Worm (Caenorhabditis elegans) whole organism, mixed stage, embryonic: ENCODE results near the gene T14B1.1.

ENCODE experiments used
- M03D4.4 ChIP-seq: sonication (generic microtip); optimal IDR thresholded peaks from 2 replicates; lab custom pipeline; 2017; ENCODE audit warnings: mild to moderate bottlenecking, missing genetic modification characterization, missing compliant biosample characterization
- bed-3 ChIP-seq: fragments of 200-800 bp; sonication (Bioruptor generic); optimal IDR thresholded peaks from 3 replicates; lab custom pipeline; 2018; ENCODE audit warnings: mild to moderate bottlenecking, missing genetic modification characterization, moderate library complexity, missing compliant biosample characterization
- blmp-1 ChIP-seq: fragments of 150-350 bp; optimal IDR thresholded peaks from 2 replicates; lab custom pipeline; 2014; ENCODE audit warnings: missing biosample characterization, missing genetic modification characterization
- ceh-43 ChIP-seq: fragments of 200-800 bp; sonication (Bioruptor generic); optimal IDR thresholded peaks from 2 replicates; lab custom pipeline; 2018; ENCODE audit warnings: mild to moderate bottlenecking, missing genetic modification characterization, moderate library complexity, missing compliant biosample characterization
- ceh-83 ChIP-seq: fragments of 200-800 bp; sonication (Bioruptor generic); optimal IDR thresholded peaks from 2 replicates; lab custom pipeline; 2018; ENCODE audit warnings: mild to moderate bottlenecking, missing genetic modification characterization, missing compliant biosample characterization
- ces-1 ChIP-seq: fragments of 150-350 bp; optimal IDR thresholded peaks from 2 replicates; lab custom pipeline; 2014; ENCODE audit warnings: missing biosample characterization, missing genetic modification reagents, missing genetic modification characterization
- cnd-1 ChIP-seq: fragments of 200-800 bp; sonication (Bioruptor generic); optimal IDR thresholded peaks from 2 replicates; lab custom pipeline; 2018; ENCODE audit warnings: mild to moderate bottlenecking, missing genetic modification characterization, missing compliant biosample characterization
- elt-1 ChIP-seq: sonication (generic microtip); optimal IDR thresholded peaks from 2 replicates; lab custom pipeline; 2017; ENCODE audit warnings: missing genetic modification characterization, mild to moderate bottlenecking, missing compliant biosample characterization, antibody characterized with exemption, moderate library complexity, borderline replicate concordance; ENCODE audit not compliant: insufficient read depth
- flh-1 ChIP-seq: fragments of 200-800 bp; sonication (Bioruptor generic); optimal IDR thresholded peaks from 2 replicates; lab custom pipeline; 2018; ENCODE audit warnings: mild to moderate bottlenecking, missing genetic modification characterization, moderate library complexity, missing compliant biosample characterization
- ham-2 ChIP-seq: fragments of 200-800 bp; sonication (Bioruptor generic); optimal IDR thresholded peaks from 2 replicates; lab custom pipeline; 2018; ENCODE audit warnings: mild to moderate bottlenecking, missing genetic modification characterization, missing compliant biosample characterization
- hlh-1 ChIP-seq: fragments of 150-350 bp; optimal IDR thresholded peaks from 2 replicates; lab custom pipeline; 2014; ENCODE audit warnings: missing biosample characterization, missing genetic modification reagents, missing genetic modification characterization
- lin-13 ChIP-seq: fragments of 150-350 bp; optimal IDR thresholded peaks from 2 replicates; lab custom pipeline; 2014; ENCODE audit warnings: missing biosample characterization, missing genetic modification characterization
- lin-32 ChIP-seq: fragments of 200-800 bp; sonication (Bioruptor generic); optimal IDR thresholded peaks from 2 replicates; lab custom pipeline; 2018; ENCODE audit warnings: mild to moderate bottlenecking, missing genetic modification characterization, missing compliant biosample characterization
- lsy-2 ChIP-seq: fragments of 150-350 bp; optimal IDR thresholded peaks from 2 replicates; lab custom pipeline; 2014; ENCODE audit warnings: missing biosample characterization, missing genetic modification characterization
- mab-5 ChIP-seq: fragments of 150-350 bp; optimal IDR thresholded peaks from 2 replicates; lab custom pipeline; 2014; ENCODE audit warnings: missing biosample characterization, missing genetic modification characterization
- mep-1 ChIP-seq: fragments of 150-350 bp; optimal IDR thresholded peaks from 2 replicates; lab custom pipeline; 2017; ENCODE audit warnings: missing biosample characterization, missing genetic modification reagents, missing genetic modification characterization, inconsistent platforms
- mls-2 ChIP-seq: sonication (generic microtip); optimal IDR thresholded peaks from 2 replicates; lab custom pipeline; 2016; ENCODE audit warnings: mild to moderate bottlenecking, missing genetic modification characterization, moderate library complexity, missing compliant biosample characterization
- nhr-12 ChIP-seq: fragments of 150-350 bp; optimal IDR thresholded peaks from 2 replicates; lab custom pipeline; 2014; ENCODE audit warnings: missing biosample characterization, missing genetic modification characterization
- nhr-2 ChIP-seq: fragments of 150-350 bp; optimal IDR thresholded peaks from 2 replicates; lab custom pipeline; 2014; ENCODE audit warnings: missing biosample characterization, missing genetic modification characterization
- nhr-237 ChIP-seq: fragments of 150-350 bp; optimal IDR thresholded peaks from 2 replicates; lab custom pipeline; 2014; ENCODE audit warnings: missing biosample characterization, missing genetic modification characterization
- nhr-28 ChIP-seq: fragments of 150-350 bp; optimal IDR thresholded peaks from 2 replicates; lab custom pipeline; 2014; ENCODE audit warnings: missing biosample characterization, missing genetic modification characterization
- nhr-76 ChIP-seq: sonication (generic microtip); optimal IDR thresholded peaks from 2 replicates; lab custom pipeline; 2017; ENCODE audit warnings: missing biosample characterization, missing genetic modification characterization
- pha-4 ChIP-seq: fragments of 150-350 bp; optimal IDR thresholded peaks from 2 replicates; lab custom pipeline; 2018; ENCODE audit warnings: missing biosample characterization, missing genetic modification reagents, missing genetic modification characterization
- sem-2 ChIP-seq: fragments of 200-800 bp; sonication (Bioruptor generic); optimal IDR thresholded peaks from 2 replicates; lab custom pipeline; 2018; ENCODE audit warnings: mild to moderate bottlenecking, missing genetic modification characterization, missing compliant biosample characterization
- snpc-4 ChIP-seq: fragments of 150-350 bp; optimal IDR thresholded peaks from 2 replicates; lab custom pipeline; 2014; ENCODE audit warnings: missing biosample characterization, missing genetic modification characterization
- sptf-1 ChIP-seq: sonication (generic microtip); optimal IDR thresholded peaks from 2 replicates; lab custom pipeline; 2017; ENCODE audit warnings: mild to moderate bottlenecking, missing genetic modification characterization, moderate library complexity, missing compliant biosample characterization
- unc-120 ChIP-seq: sonication (generic microtip); optimal IDR thresholded peaks from 2 replicates; lab custom pipeline; 2017; ENCODE audit warnings: missing genetic modification characterization, missing compliant biosample characterization; ENCODE audit not compliant: poor library complexity, severe bottlenecking
- unc-39 ChIP-seq: fragments of 150-350 bp; optimal IDR thresholded peaks from 2 replicates; lab custom pipeline; 2014; ENCODE audit warnings: missing biosample characterization, missing genetic modification characterization
- zip-8 ChIP-seq: fragments of 150-350 bp; optimal IDR thresholded peaks from 2 replicates; lab custom pipeline; 2014; ENCODE audit warnings: missing biosample characterization, missing genetic modification characterization
- ztf-11 ChIP-seq: fragments of 150-350 bp; optimal IDR thresholded peaks from 2 replicates; lab custom pipeline; 2014; ENCODE audit warnings: missing biosample characterization, missing genetic modification characterization

Gene T14B1.1

ce11 chrX:9676009-9676408 lies 7.5 kb upstream of the T14B1.1 start:
- TF ChIP-seq M03D4.4 (tag; lab: Kevin White, UChicago) (no peak), sem-2 (GFP tag; lab: Kevin White, UChicago) (no peak), blmp-1 (tag; lab: Kevin White, UChicago) (no peak), nhr-28 (tag; lab: Kevin White, UChicago) (no peak), lin-32 (GFP tag; lab: Kevin White, UChicago) (no peak), cnd-1 (tag; lab: Kevin White, UChicago) (no peak)

- TF ChIP-seq nhr-12 (tag; lab: Kevin White, UChicago) (no peak), lin-13 (tag; lab: Kevin White, UChicago) (no peak), cnd-1 (tag; lab: Kevin White, UChicago) (no peak), unc-120 (tag; lab: Kevin White, UChicago) (no peak), mab-5 (no peak), ham-2 (GFP tag; lab: Kevin White, UChicago) (no peak), pha-4 (tag; lab: Kevin White, UChicago) (no peak), ztf-11 (no peak), mls-2 (tag; lab: Kevin White, UChicago) (no peak), blmp-1 (tag; lab: Kevin White, UChicago) (no peak), ceh-83 (GFP tag; lab: Kevin White, UChicago) (no peak), M03D4.4 (tag; lab: Kevin White, UChicago) (no peak), elt-1 (tag; lab: Kevin White, UChicago) (no peak), unc-39 (tag; lab: Kevin White, UChicago) (no peak), lsy-2 (tag; lab: Kevin White, UChicago) (no peak), snpc-4 (tag; lab: Kevin White, UChicago) (no peak), bed-3 (GFP tag; lab: Kevin White, UChicago) (no peak), ceh-43 (GFP tag; lab: Kevin White, UChicago) (no peak), mep-1 (no peak)
Observed at ce11 chrX:9674799-9675198, 6.3 kb upstream of the T14B1.1 start, which contains the start of gene C43C3.4. Gene C43C3.4, minus strand, starts transcription at chrX:9674899.

- TF ChIP-seq nhr-12 (tag; lab: Kevin White, UChicago) (no peak), snpc-4 (tag; lab: Kevin White, UChicago) (no peak), pha-4 (tag; lab: Kevin White, UChicago) (no peak), mab-5 (no peak)
Observed at ce11 chrX:9673228-9673627, 4.7 kb upstream of the T14B1.1 start.

- TF ChIP-seq ham-2 (GFP tag; lab: Kevin White, UChicago) (no peak), ces-1 (GFP tag; lab: Kevin White, UChicago) (peak; percentile 38), elt-1 (tag; lab: Kevin White, UChicago) (peak; percentile 79)
Observed at ce11 chrX:9667391-9667790, 1.1 kb downstream of the T14B1.1 start.

ce11 chrX:9665944-9666343 lies 2.6 kb downstream of the T14B1.1 start:
- TF ChIP-seq flh-1 (GFP tag; lab: Kevin White, UChicago) (no peak), lin-13 (tag; lab: Kevin White, UChicago) (no peak), cnd-1 (tag; lab: Kevin White, UChicago) (no peak), unc-39 (tag; lab: Kevin White, UChicago) (no peak), hlh-1 (tag; lab: Kevin White, UChicago) (no peak), sem-2 (GFP tag; lab: Kevin White, UChicago) (no peak)

ce11 chrX:9656772-9657171 lies 11.8 kb downstream of the T14B1.1 start:
- TF ChIP-seq zip-8 (tag; lab: Kevin White, UChicago) (no peak), sptf-1 (tag; lab: Kevin White, UChicago) (no peak), flh-1 (GFP tag; lab: Kevin White, UChicago) (no peak), ceh-83 (GFP tag; lab: Kevin White, UChicago) (no peak), nhr-2 (no peak), nhr-237 (tag; lab: Kevin White, UChicago) (no peak), mab-5 (no peak), hlh-1 (tag; lab: Kevin White, UChicago) (no peak), blmp-1 (tag; lab: Kevin White, UChicago) (no peak), sem-2 (GFP tag; lab: Kevin White, UChicago) (no peak), cnd-1 (tag; lab: Kevin White, UChicago) (no peak), M03D4.4 (tag; lab: Kevin White, UChicago) (no peak), lin-32 (GFP tag; lab: Kevin White, UChicago) (no peak), unc-120 (tag; lab: Kevin White, UChicago) (no peak), snpc-4 (tag; lab: Kevin White, UChicago) (no peak), nhr-76 (tag; lab: Kevin White, UChicago) (no peak)
